Fruit fly (Drosophila melanogaster): ENCODE data around the gene Grip71.
A peak's percentile ranks its signal among the peaks of the same experiment; 100 is the strongest.

Grip71 gene

DNA sequence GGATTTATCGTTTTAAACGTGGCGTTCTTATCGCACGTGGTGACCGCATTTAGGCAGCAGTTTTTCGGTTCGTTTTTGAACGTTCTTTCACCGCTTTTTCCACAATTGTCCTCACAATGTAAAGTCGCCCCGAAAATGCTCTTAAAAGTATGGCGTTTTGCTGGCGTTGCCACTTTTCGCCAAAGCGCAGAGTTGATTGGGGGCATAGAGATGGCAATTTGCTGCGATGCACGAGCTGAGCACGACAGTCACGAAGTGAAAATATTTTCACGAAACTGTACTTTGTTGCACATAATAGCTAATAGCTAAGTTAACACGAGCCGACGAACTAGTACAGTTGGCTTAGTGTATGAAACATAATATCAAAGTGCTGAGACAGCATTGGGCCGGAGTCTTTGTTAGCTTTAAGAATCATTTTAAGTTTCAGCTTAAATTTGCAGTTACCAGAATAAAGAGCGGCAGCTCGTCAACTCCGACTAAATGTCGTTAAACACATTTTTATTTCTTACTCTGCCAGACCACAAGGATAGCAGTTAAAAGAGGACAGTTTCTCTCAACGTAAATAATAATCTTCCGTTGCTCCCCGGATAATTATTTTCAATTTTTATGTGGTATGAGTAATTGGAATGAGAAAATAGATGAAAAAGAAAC is 19.9 kb upstream of the Grip71 start, which contains the start of gene msl-1 (continued):
- TF ChIP-seq CG1529 (GFP tag; optimal IDR thresholded peaks at IDR 0.05) (no peak), CG9609 (GFP tag; optimal IDR thresholded peaks at IDR 0.05) (peak; percentile 20), CG13624 (GFP tag; optimal IDR thresholded peaks at IDR 0.05) (peak; percentile 30), Deaf1 (tag; optimal IDR thresholded peaks at IDR 0.05) (no peak), CG12236 (GFP tag; optimal IDR thresholded peaks at IDR 0.05) (no peak), pnt (GFP tag; optimal IDR thresholded peaks at IDR 0.05) (peak; percentile 4), Dek (tag; optimal IDR thresholded peaks at IDR 0.05) (no peak), amos (GFP tag; IDR thresholded peaks at IDR 0.05; ENCODE audit: partially characterized antibody) (peak; percentile 98), Atf3 (GFP tag; optimal IDR thresholded peaks at IDR 0.05) (peak; percentile 13), CG4360 (GFP tag; IDR thresholded peaks at IDR 0.05) (no peak), run (tag; optimal IDR thresholded peaks at IDR 0.05) (no peak), esg (GFP tag; conservative IDR thresholded peaks at IDR 0.05) (no peak), Dad (GFP tag; optimal IDR thresholded peaks at IDR 0.05) (no peak), CG8944 (GFP tag; optimal IDR thresholded peaks at IDR 0.05) (peak; percentile 39), Rfx (GFP tag; IDR thresholded peaks at IDR 0.05) (peak; percentile 82), CG2875 (GFP tag; optimal IDR thresholded peaks at IDR 0.05) (no peak), Awh (GFP tag; IDR thresholded peaks at IDR 0.05) (no peak), CG9817 (tag; optimal IDR thresholded peaks at IDR 0.05) (peak; percentile 41), kni (GFP tag; optimal IDR thresholded peaks at IDR 0.05) (no peak), Atf6 (GFP tag; IDR thresholded peaks at IDR 0.05) (no peak), CG9876 (GFP tag; optimal IDR thresholded peaks at IDR 0.05) (peak; percentile 38), Tbp (GFP tag; optimal IDR thresholded peaks at IDR 0.05) (no peak), CG17186 (GFP tag; optimal IDR thresholded peaks at IDR 0.05) (no peak), CG6689 (GFP tag; IDR thresholded peaks at IDR 0.05) (no peak), D19B (GFP tag; optimal IDR thresholded peaks at IDR 0.05) (no peak), CG12104 (GFP tag; optimal IDR thresholded peaks at IDR 0.05) (no peak), ken (GFP tag; IDR thresholded peaks at IDR 0.05) (0 out of 3 replicates have a peak, but pooled peaks have one; percentile 41), CG7556 (GFP tag; optimal IDR thresholded peaks at IDR 0.05) (no peak), CG10274 (GFP tag; optimal IDR thresholded peaks at IDR 0.05) (no peak), org-1 (GFP tag; optimal IDR thresholded peaks at IDR 0.05) (no peak), CG12071 (GFP tag; optimal IDR thresholded peaks at IDR 0.05) (no peak), CG3281 (GFP tag; optimal IDR thresholded peaks at IDR 0.05) (no peak), CG18764 (GFP tag; optimal IDR thresholded peaks at IDR 0.05) (no peak), CG9727 (GFP tag; optimal IDR thresholded peaks at IDR 0.05) (peak; percentile 26), CG14667 (GFP tag; IDR thresholded peaks at IDR 0.05) (0 out of 2 replicates have a peak, but pooled peaks have one; percentile 10), Antp (GFP tag; optimal IDR thresholded peaks at IDR 0.05) (peak; percentile 47), fru (optimal IDR thresholded peaks at IDR 0.05) (no peak), CG14710 (tag; optimal IDR thresholded peaks at IDR 0.05) (peak; percentile 16), hbn (GFP tag; IDR thresholded peaks at IDR 0.05; ENCODE audit: partially characterized antibody) (peak; percentile 94), CG30020 (tag; optimal IDR thresholded peaks at IDR 0.05) (peak; percentile 38), pan (optimal IDR thresholded peaks at IDR 0.05) (no peak), pan (GFP tag; optimal IDR thresholded peaks at IDR 0.05 in 1 of 2, IDR thresholded peaks at IDR 0.05 in 1 of 2) (no peak), kah (GFP tag; optimal IDR thresholded peaks at IDR 0.05) (no peak), vnd (GFP tag; IDR thresholded peaks at IDR 0.05; ENCODE audit: partially characterized antibody) (peak; percentile 92), CG9797 (GFP tag; optimal IDR thresholded peaks at IDR 0.05) (peak; percentile 30), zfh2 (GFP tag; optimal IDR thresholded peaks at IDR 0.05) (peak; percentile 55), nau (GFP tag; optimal IDR thresholded peaks at IDR 0.05) (no peak), CoRest (tag; optimal IDR thresholded peaks at IDR 0.05) (no peak), eyg (GFP tag; optimal IDR thresholded peaks at IDR 0.05) (no peak), CG2889 (GFP tag; IDR thresholded peaks at IDR 0.05) (no peak), ERR (GFP tag; optimal IDR thresholded peaks at IDR 0.05) (no peak)
